Worm (Caenorhabditis elegans) whole organism, L4 larva: Measurements from ENCODE around the gene nhr-262.
"Not testable (repeated sequence)": the region's sequence is repeated elsewhere in the genome, so short reads cannot be mapped to it uniquely, and the experiment has no call there.

Experiments used
- F26F4.8 ChIP-seq: fragments of 200-800 bp; sonication (Bioruptor generic); conservative IDR thresholded peaks from 2 replicates; pipeline ENCODE4 v1.3.6; 2022; ENCODE audit warnings: missing genetic modification characterization, missing compliant biosample characterization
- F49E8.2 ChIP-seq: sonication (generic microtip); optimal IDR thresholded peaks from 2 replicates; lab custom pipeline; 2016; ENCODE audit warnings: missing compliant biosample characterization, mild to moderate bottlenecking, missing genetic modification characterization, borderline replicate concordance
- T20F7.1 ChIP-seq: fragments of 200-800 bp; sonication (Bioruptor generic); optimal IDR thresholded peaks from 2 replicates; lab custom pipeline; 2018; ENCODE audit warnings: mild to moderate bottlenecking, missing genetic modification characterization, missing compliant biosample characterization
- Y75B8A.6 ChIP-seq: fragments of 200-800 bp; sonication (Bioruptor generic); IDR thresholded peaks from 2 replicates; pipeline ENCODE4 v1.3.6; 2022; ENCODE audit warnings: missing genetic modification reagents, missing genetic modification characterization, missing compliant biosample characterization
- ZK337.2 ChIP-seq: fragments of 200-800 bp; sonication (Bioruptor generic); IDR thresholded peaks from 2 replicates; pipeline ENCODE4 v1.3.6; 2022; ENCODE audit warnings: missing genetic modification reagents, missing genetic modification characterization, missing compliant biosample characterization
- aha-1 ChIP-seq: fragments of 150-350 bp; peaks from one replicate; lab custom pipeline; 2014; ENCODE audit warnings: missing biosample characterization, missing genetic modification characterization
- aly-2 ChIP-seq: sonication (generic microtip); optimal IDR thresholded peaks from 2 replicates; lab custom pipeline; 2018; ENCODE audit warnings: missing biosample characterization, missing genetic modification characterization
- arid-1 ChIP-seq: fragments of 200-800 bp; sonication (Bioruptor generic); conservative IDR thresholded peaks from 2 replicates; pipeline ENCODE4 v1.3.6; 2022; ENCODE audit warnings: missing genetic modification reagents, missing genetic modification characterization, missing compliant biosample characterization
- ceh-44 ChIP-seq: fragments of 200-800 bp; sonication (Bioruptor generic); IDR thresholded peaks from 2 replicates; pipeline ENCODE4 v1.3.6; 2022; ENCODE audit warnings: missing genetic modification reagents, missing genetic modification characterization, missing compliant biosample characterization
- ceh-82 ChIP-seq: sonication (generic microtip); optimal IDR thresholded peaks from 2 replicates; lab custom pipeline; 2017; ENCODE audit warnings: missing biosample characterization, missing genetic modification characterization
- ctbp-1 ChIP-seq: fragments of 200-800 bp; sonication (Bioruptor generic); IDR thresholded peaks from 2 replicates; pipeline ENCODE4 v1.3.6; 2022; ENCODE audit warnings: missing genetic modification reagents, missing genetic modification characterization, missing compliant biosample characterization
- daf-12 ChIP-seq: fragments of 150-350 bp; optimal IDR thresholded peaks from 2 replicates; lab custom pipeline; 2014; ENCODE audit warnings: missing biosample characterization, missing genetic modification reagents, missing genetic modification characterization
- daf-16 ChIP-seq, 3 experiments: sonication (generic microtip); optimal IDR thresholded peaks; 2 replicates each; lab custom pipeline; 2016 to 2017; ENCODE audit warnings: missing genetic modification characterization in 3 of 3, missing genetic modification reagents in 3 of 3, mild to moderate bottlenecking in 2 of 3, missing compliant biosample characterization in 2 of 3, missing biosample characterization in 1 of 3, moderate library complexity in 1 of 3
- dpl-1 ChIP-seq: fragments of 150-350 bp; optimal IDR thresholded peaks from 2 replicates; lab custom pipeline; 2014; ENCODE audit warnings: missing biosample characterization, missing genetic modification reagents, missing genetic modification characterization
- fkh-10 ChIP-seq: fragments of 150-350 bp; optimal IDR thresholded peaks from 2 replicates; lab custom pipeline; 2014; ENCODE audit warnings: missing biosample characterization, missing genetic modification reagents, missing genetic modification characterization
- hif-1 ChIP-seq, 2 experiments: sonication (generic microtip); optimal IDR thresholded peaks; 2 replicates each; lab custom pipeline; 2016 to 2017; ENCODE audit warnings: missing compliant biosample characterization in 2 of 2, missing genetic modification characterization in 2 of 2, missing genetic modification reagents in 2 of 2, missing genotype in 2 of 2, mild to moderate bottlenecking in 1 of 2
- lim-7 ChIP-seq: fragments of 200-800 bp; sonication (Bioruptor generic); IDR thresholded peaks from 2 replicates; pipeline ENCODE4 v1.3.6; 2022; ENCODE audit warnings: missing genetic modification characterization, missing compliant biosample characterization
- lin-38 ChIP-seq: fragments of 200-800 bp; sonication (Bioruptor generic); IDR thresholded peaks from 2 replicates; pipeline ENCODE4 v1.3.6; 2022; ENCODE audit warnings: missing genetic modification reagents, missing genetic modification characterization, missing compliant biosample characterization
- lin-39 ChIP-seq: fragments of 150-350 bp; optimal IDR thresholded peaks from 2 replicates; lab custom pipeline; 2014; ENCODE audit warnings: missing biosample characterization, missing genetic modification reagents, missing genetic modification characterization
- madf-9 ChIP-seq: fragments of 200-800 bp; sonication (Bioruptor generic); conservative IDR thresholded peaks from 2 replicates; pipeline ENCODE4 v1.3.6; 2022; ENCODE audit warnings: missing genetic modification reagents, missing genetic modification characterization, missing compliant biosample characterization
- mep-1 ChIP-seq: fragments of 150-350 bp; sonication (generic microtip); optimal IDR thresholded peaks from 3 replicates; lab custom pipeline; 2014; ENCODE audit warnings: missing biosample characterization, missing genetic modification characterization
- mxl-3 ChIP-seq: fragments of 200-800 bp; sonication (Bioruptor generic); optimal IDR thresholded peaks from 2 replicates; lab custom pipeline; 2018; ENCODE audit warnings: mild to moderate bottlenecking, missing genetic modification characterization, missing compliant biosample characterization
- nhr-237 ChIP-seq: sonication (generic microtip); optimal IDR thresholded peaks from 2 replicates; lab custom pipeline; 2017; ENCODE audit warnings: missing biosample characterization, missing genetic modification characterization
- nhr-25 ChIP-seq: sonication (generic microtip); optimal IDR thresholded peaks from 2 replicates; lab custom pipeline; 2017; ENCODE audit warnings: missing genetic modification characterization, mild to moderate bottlenecking, missing compliant biosample characterization, antibody characterized with exemption, moderate library complexity, borderline replicate concordance; ENCODE audit not compliant: insufficient read depth
- nhr-41 ChIP-seq: fragments of 200-800 bp; sonication (Bioruptor generic); IDR thresholded peaks from 2 replicates; pipeline ENCODE4 v1.3.6; 2022; ENCODE audit warnings: missing genetic modification reagents, missing genetic modification characterization, missing compliant biosample characterization
- snpc-4 ChIP-seq: fragments of 150-350 bp; optimal IDR thresholded peaks from 2 replicates; lab custom pipeline; 2014; ENCODE audit warnings: missing biosample characterization, missing genetic modification characterization
- spr-3 ChIP-seq: fragments of 200-800 bp; sonication (Bioruptor generic); optimal IDR thresholded peaks from 2 replicates; lab custom pipeline; 2018; ENCODE audit warnings: mild to moderate bottlenecking, missing genetic modification characterization, missing compliant biosample characterization
- tra-1 ChIP-seq: fragments of 200-800 bp; sonication (Bioruptor generic); IDR thresholded peaks from 2 replicates; pipeline ENCODE4 v1.3.6; 2022; ENCODE audit warnings: missing genetic modification reagents, missing genetic modification characterization, missing compliant biosample characterization
- unc-39 ChIP-seq: sonication (generic microtip); optimal IDR thresholded peaks from 2 replicates; lab custom pipeline; 2017; ENCODE audit warnings: missing biosample characterization, missing genetic modification characterization
- vab-7 ChIP-seq: fragments of 200-800 bp; sonication (Bioruptor generic); IDR thresholded peaks from 2 replicates; pipeline ENCODE4 v1.3.6; 2022; ENCODE audit warnings: missing genetic modification reagents, missing genetic modification characterization, missing compliant biosample characterization
- zfp-2 ChIP-seq: sonication (generic microtip); optimal IDR thresholded peaks from 2 replicates; lab custom pipeline; 2016; ENCODE audit warnings: mild to moderate bottlenecking, missing genetic modification characterization, missing compliant biosample characterization
- zfp-3 ChIP-seq: fragments of 200-800 bp; sonication (Bioruptor generic); conservative IDR thresholded peaks from 2 replicates; pipeline ENCODE4 v1.3.6; 2022; ENCODE audit warnings: missing genetic modification reagents, missing genetic modification characterization, missing compliant biosample characterization
- zip-11 ChIP-seq: fragments of 200-800 bp; sonication (Bioruptor generic); IDR thresholded peaks from 2 replicates; pipeline ENCODE4 v1.3.6; 2022; ENCODE audit warnings: missing genetic modification characterization, missing compliant biosample characterization
- zip-2 ChIP-seq: fragments of 150-350 bp; optimal IDR thresholded peaks from 2 replicates; lab custom pipeline; 2014; ENCODE audit warnings: missing biosample characterization, missing genetic modification characterization
- ztf-11 ChIP-seq: fragments of 150-350 bp; optimal IDR thresholded peaks from 2 replicates; lab custom pipeline; 2014; ENCODE audit warnings: missing biosample characterization, missing genetic modification characterization

The nhr-262 gene

ce11 chrV:16919675-16920074 lies 15.0 kb downstream of the nhr-262 start:
- TF ChIP-seq lin-38 (GFP tag; lab: Robert Waterston, UW), result peak; percentile 63
- TF ChIP-seq F49E8.2 (tag; lab: Kevin White, UChicago), result peak; percentile 68
- TF ChIP-seq ztf-11 (tag; lab: Kevin White, UChicago), result no peak
- TF ChIP-seq, all 104 proteins: peak for 2

ce11 chrV:16921952-16922351 lies 17.2 kb downstream of the nhr-262 start, which contains the start of gene Y102A5C.4:
Gene Y102A5C.4, plus strand, starts transcription at chrV:16922252.
- TF ChIP-seq ceh-44 (GFP tag; lab: Robert Waterston, UW) (no peak), nhr-41 (GFP tag; lab: Robert Waterston, UW) (no peak), hif-1 (tag; optimal IDR thresholded peaks at IDR 0.05; lab: Kevin White, UChicago) (no peak), vab-7 (GFP tag; lab: Robert Waterston, UW) (no peak), unc-39 (tag; lab: Kevin White, UChicago) (no peak), lim-7 (GFP tag; lab: Robert Waterston, UW) (no peak), daf-16 (GFP tag; optimal IDR thresholded peaks at IDR 0.05; lab: Kevin White, UChicago) (no peak), daf-16 (tag; optimal IDR thresholded peaks at IDR 0.05; lab: Kevin White, UChicago) (no peak), aly-2 (no peak), F26F4.8 (GFP tag; lab: Robert Waterston, UW) (no peak), Y75B8A.6 (GFP tag; lab: Robert Waterston, UW) (no peak), mep-1 (tag; lab: Kevin White, UChicago) (no peak), ceh-82 (tag; lab: Kevin White, UChicago) (no peak)

- TF ChIP-seq spr-3 (no peak), snpc-4 (tag; lab: Kevin White, UChicago) (no peak), zfp-3 (GFP tag; lab: Robert Waterston, UW) (no peak)
These were observed 22.6 kb downstream of the nhr-262 start, which contains the start of gene Y102A5C.36 for ce11 chrV:16927345-16927744. Gene Y102A5C.36, minus strand, starts transcription at chrV:16927445.

- not testable (repeated sequence) for TF ChIP-seq fkh-10 (GFP tag; lab: Kevin White, UChicago); madf-9 (GFP tag; lab: Robert Waterston, UW); dpl-1 (GFP tag; lab: Kevin White, UChicago)
- TF ChIP-seq, all 104 proteins: peak for 0; not testable (repeated sequence) for 104
These were observed 34.0 kb downstream of the nhr-262 start, which contains the start of gene fbxa-148 for ce11 chrV:16938731-16939130. Gene fbxa-148, plus strand, starts transcription at chrV:16939031.

DNA sequence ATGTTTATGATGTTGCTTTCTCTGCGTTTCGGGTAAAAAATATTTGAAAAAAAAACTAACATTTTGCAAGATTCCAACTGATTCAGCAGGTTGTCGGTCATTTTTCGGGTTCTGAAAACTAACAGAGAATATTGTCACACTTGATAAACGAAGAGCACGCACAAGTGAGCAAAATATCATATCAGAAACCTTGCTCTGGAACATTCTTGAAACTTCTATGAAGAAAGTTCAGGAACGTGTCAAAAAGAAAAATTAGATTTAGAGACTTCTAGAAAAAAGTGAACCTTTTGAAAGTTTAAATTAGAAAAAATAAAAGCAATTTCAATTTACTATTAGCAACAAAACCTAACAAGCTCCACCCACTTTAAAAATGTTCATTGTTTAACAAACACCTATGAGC lies 43.3 kb downstream of the nhr-262 start, which contains the start of gene fbxa-112:
TSS of gene fbxa-112 (minus strand) at position 101 of the 400 bp plus-strand sequence.
- not testable (repeated sequence) for TF ChIP-seq tra-1; daf-16 (GFP tag; optimal IDR thresholded peaks at IDR 0.05; lab: Kevin White, UChicago); daf-16 (tag; optimal IDR thresholded peaks at IDR 0.05; lab: Kevin White, UChicago); arid-1 (GFP tag; lab: Robert Waterston, UW)

DNA sequence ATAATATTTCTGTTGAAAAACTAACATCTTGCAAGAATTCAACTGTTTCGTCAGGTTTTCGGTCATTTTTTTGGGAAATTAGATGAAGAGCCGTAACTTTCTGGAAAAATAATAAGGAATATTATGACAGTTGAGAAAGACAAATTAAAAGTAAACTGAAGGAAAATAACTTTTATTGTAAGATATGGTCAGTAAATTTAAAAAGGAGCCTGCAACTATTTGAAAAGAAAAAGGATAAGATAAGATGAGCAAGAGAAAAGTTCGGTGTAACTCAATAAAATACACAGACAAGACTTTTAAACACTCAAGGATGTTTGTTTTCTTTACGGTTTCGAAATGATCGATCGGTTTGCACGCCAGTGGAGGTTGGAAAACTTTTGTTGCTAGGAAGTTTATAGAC lies 44.9 kb downstream of the nhr-262 start, which contains the start of gene fbxa-111:
TSS of gene fbxa-111 (minus strand) at position 101 of the 400 bp plus-strand sequence.
- not testable (repeated sequence) for TF ChIP-seq unc-39 (tag; lab: Kevin White, UChicago); spr-3; zfp-2

ce11 chrV:16950036-16950435 lies 45.3 kb downstream of the nhr-262 start:
- TF ChIP-seq lin-39 (tag; lab: Kevin White, UChicago) (no peak), zfp-2 (no peak), aha-1 (tag; lab: Kevin White, UChicago) (no peak), mxl-3 (GFP tag; lab: Kevin White, UChicago) (no peak), nhr-237 (tag; lab: Kevin White, UChicago) (no peak), ctbp-1 (GFP tag; lab: Robert Waterston, UW) (no peak), zip-2 (tag; lab: Kevin White, UChicago) (no peak), ZK337.2 (GFP tag; lab: Robert Waterston, UW) (no peak), nhr-25 (tag; lab: Kevin White, UChicago) (no peak), hif-1 (tag; optimal IDR thresholded peaks at IDR 0.05; lab: Kevin White, UChicago) (no peak), daf-12 (tag; lab: Kevin White, UChicago) (no peak), snpc-4 (tag; lab: Kevin White, UChicago) (no peak), zip-11 (no peak), T20F7.1 (GFP tag; lab: Kevin White, UChicago) (no peak)
- TF ChIP-seq, all 104 proteins: peak for 0
